Worm (Caenorhabditis elegans) whole organism, L1 larva: ENCODE results near the gene T04H1.12.

Experiments
- C34B4.2 ChIP-seq: sonication (generic microtip); optimal IDR thresholded peaks from 2 replicates; lab custom pipeline; 2017; ENCODE audit warnings: mild to moderate bottlenecking, missing genetic modification characterization, missing compliant biosample characterization
- F16B12.6 ChIP-seq: fragments of 150-350 bp; optimal IDR thresholded peaks from 2 replicates; lab custom pipeline; 2014; ENCODE audit warnings: missing biosample characterization, missing genetic modification characterization
- Y116A8C.19 ChIP-seq: sonication (generic microtip); optimal IDR thresholded peaks from 2 replicates; lab custom pipeline; 2016; ENCODE audit warnings: missing compliant biosample characterization, missing genetic modification characterization, borderline replicate concordance
- blmp-1 ChIP-seq: fragments of 150-350 bp; optimal IDR thresholded peaks from 2 replicates; lab custom pipeline; 2014; ENCODE audit warnings: missing biosample characterization, missing genetic modification characterization
- ceh-63 ChIP-seq: fragments of 200-800 bp; sonication (Bioruptor generic); optimal IDR thresholded peaks from 2 replicates; lab custom pipeline; 2018; ENCODE audit warnings: mild to moderate bottlenecking, missing genetic modification characterization, missing compliant biosample characterization
- ceh-8 ChIP-seq: fragments of 200-800 bp; sonication (Bioruptor generic); optimal IDR thresholded peaks from 2 replicates; lab custom pipeline; 2018; ENCODE audit warnings: mild to moderate bottlenecking, missing genetic modification characterization, moderate library complexity, missing compliant biosample characterization
- ces-1 ChIP-seq: fragments of 150-350 bp; optimal IDR thresholded peaks from 2 replicates; lab custom pipeline; 2014; ENCODE audit warnings: missing biosample characterization, missing genetic modification reagents, missing genetic modification characterization
- efl-1 ChIP-seq, 4 experiments: fragments of 150-350 bp; optimal IDR thresholded peaks in 3 of 4; peaks in 1 of 4; 1 replicate in 1 of 4; 2 replicates in 3 of 4; lab custom pipeline; 2014; ENCODE audit warnings: missing biosample characterization in 2 of 4, missing genetic modification characterization in 2 of 4, missing genetic modification reagents in 2 of 4
- elt-2 ChIP-seq: sonication (generic microtip); optimal IDR thresholded peaks from 2 replicates; lab custom pipeline; 2016; ENCODE audit warnings: missing genetic modification characterization, mild to moderate bottlenecking, inconsistent platforms, missing compliant biosample characterization, missing genetic modification reagents
- elt-3 ChIP-seq, 6 experiments: fragments of 150-350 bp in 1 of 6; sonication (generic microtip); optimal IDR thresholded peaks; 2 replicates each; lab custom pipeline; 2017 to 2018; ENCODE audit warnings: missing biosample characterization in 6 of 6, missing genetic modification characterization in 6 of 6, inconsistent platforms in 1 of 6
- fkh-4 ChIP-seq: sonication (generic microtip); optimal IDR thresholded peaks from 2 replicates; lab custom pipeline; 2016; ENCODE audit warnings: missing compliant biosample characterization, missing genetic modification characterization, borderline replicate concordance
- grh-1 ChIP-seq: fragments of 200-800 bp; sonication (Bioruptor generic); IDR thresholded peaks from 2 replicates; pipeline ENCODE4 v1.3.6; 2022; ENCODE audit warnings: missing genetic modification reagents, missing genetic modification characterization, missing compliant biosample characterization
- hlh-17 ChIP-seq: fragments of 200-800 bp; sonication (Bioruptor generic); optimal IDR thresholded peaks from 2 replicates; lab custom pipeline; 2018; ENCODE audit warnings: missing genetic modification characterization, mild to moderate bottlenecking, missing compliant biosample characterization, moderate library complexity, borderline replicate concordance
- hpl-2 ChIP-seq: fragments of 150-350 bp; optimal IDR thresholded peaks from 2 replicates; lab custom pipeline; 2014; ENCODE audit warnings: missing biosample characterization, missing genetic modification reagents, missing genetic modification characterization
- isw-1 ChIP-seq: fragments of 200-800 bp; sonication (Bioruptor generic); IDR thresholded peaks from 2 replicates; pipeline ENCODE4 v1.3.6; 2022; ENCODE audit warnings: missing genetic modification characterization, missing compliant biosample characterization
- lin-14 ChIP-seq: fragments of 200-800 bp; sonication (Bioruptor generic); optimal IDR thresholded peaks from 2 replicates; lab custom pipeline; 2018; ENCODE audit warnings: mild to moderate bottlenecking, missing genetic modification characterization, moderate library complexity, missing compliant biosample characterization
- lin-35 ChIP-seq, 2 experiments: fragments of 150-350 bp; optimal IDR thresholded peaks; 2 replicates each; lab custom pipeline; 2014; ENCODE audit warnings: missing biosample characterization in 2 of 2, missing genetic modification characterization in 2 of 2, missing genetic modification reagents in 2 of 2
- lir-3 ChIP-seq: sonication (generic microtip); optimal IDR thresholded peaks from 2 replicates; lab custom pipeline; 2016; ENCODE audit warnings: mild to moderate bottlenecking, missing genetic modification characterization, moderate library complexity, missing compliant biosample characterization; ENCODE audit not compliant: poor library complexity
- lsy-2 ChIP-seq, 2 experiments: fragments of 150-350 bp; optimal IDR thresholded peaks; 2 replicates each; lab custom pipeline; 2014; ENCODE audit warnings: missing biosample characterization in 2 of 2, missing genetic modification characterization in 2 of 2
- mdl-1 ChIP-seq, 2 experiments: fragments of 150-350 bp; optimal IDR thresholded peaks; 2 replicates each; lab custom pipeline; 2014 to 2017; ENCODE audit warnings: missing biosample characterization in 2 of 2, missing genetic modification characterization in 2 of 2, inconsistent platforms in 1 of 2
- mef-2 ChIP-seq: fragments of 150-350 bp; optimal IDR thresholded peaks from 2 replicates; lab custom pipeline; 2014; ENCODE audit warnings: missing biosample characterization, missing genetic modification characterization
- mep-1 ChIP-seq: fragments of 150-350 bp; optimal IDR thresholded peaks from 2 replicates; lab custom pipeline; 2014; ENCODE audit warnings: missing biosample characterization, missing genetic modification characterization
- nhr-11 ChIP-seq: fragments of 150-350 bp; optimal IDR thresholded peaks from 2 replicates; lab custom pipeline; 2014; ENCODE audit warnings: missing biosample characterization, missing genetic modification characterization
- nhr-12 ChIP-seq: sonication (generic microtip); optimal IDR thresholded peaks from 2 replicates; lab custom pipeline; 2017; ENCODE audit warnings: missing biosample characterization, missing genetic modification characterization
- nhr-19 ChIP-seq: fragments of 200-800 bp; sonication (Bioruptor generic); conservative IDR thresholded peaks from 2 replicates; pipeline ENCODE4 v1.3.6; 2022; ENCODE audit warnings: missing genetic modification characterization, missing compliant biosample characterization
- nhr-20 ChIP-seq: sonication (generic microtip); optimal IDR thresholded peaks from 2 replicates; lab custom pipeline; 2016; ENCODE audit warnings: mild to moderate bottlenecking, missing genetic modification characterization, missing compliant biosample characterization
- nhr-237 ChIP-seq: fragments of 150-350 bp; optimal IDR thresholded peaks from 2 replicates; lab custom pipeline; 2014; ENCODE audit warnings: missing biosample characterization, missing genetic modification characterization
- nhr-28 ChIP-seq: fragments of 150-350 bp; optimal IDR thresholded peaks from 2 replicates; lab custom pipeline; 2014; ENCODE audit warnings: missing biosample characterization, missing genetic modification characterization
- nhr-71 ChIP-seq: sonication (generic microtip); optimal IDR thresholded peaks from 2 replicates; lab custom pipeline; 2016; ENCODE audit warnings: mild to moderate bottlenecking, missing genetic modification characterization, moderate library complexity, missing compliant biosample characterization
- nhr-85 ChIP-seq: sonication (generic microtip); peaks from one replicate; lab custom pipeline; 2016; ENCODE audit warnings: missing genetic modification characterization, inconsistent platforms, missing compliant biosample characterization
- pag-3 ChIP-seq: sonication (generic microtip); optimal IDR thresholded peaks from 2 replicates; lab custom pipeline; 2017; ENCODE audit warnings: missing genetic modification characterization, mild to moderate bottlenecking, missing compliant biosample characterization, antibody characterized with exemption, borderline replicate concordance; ENCODE audit not compliant: insufficient read depth
- pqm-1 ChIP-seq: sonication (generic microtip); optimal IDR thresholded peaks from 3 replicates; lab custom pipeline; 2017; ENCODE audit warnings: missing biosample characterization, missing genetic modification characterization
- sox-4 ChIP-seq: sonication (generic microtip); optimal IDR thresholded peaks from 2 replicates; lab custom pipeline; 2016; ENCODE audit warnings: missing genetic modification characterization, missing compliant biosample characterization
- sptf-1 ChIP-seq: fragments of 150-350 bp; optimal IDR thresholded peaks from 2 replicates; lab custom pipeline; 2014; ENCODE audit warnings: missing biosample characterization, missing genetic modification characterization
- sup-37 ChIP-seq: fragments of 200-800 bp; sonication (Bioruptor generic); optimal IDR thresholded peaks from 2 replicates; lab custom pipeline; 2018; ENCODE audit warnings: mild to moderate bottlenecking, missing genetic modification characterization, missing compliant biosample characterization
- swsn-7 ChIP-seq: sonication (generic microtip); optimal IDR thresholded peaks from 2 replicates; lab custom pipeline; 2016; ENCODE audit warnings: missing genetic modification characterization, missing compliant biosample characterization
- tlp-1 ChIP-seq: fragments of 150-350 bp; optimal IDR thresholded peaks from 2 replicates; lab custom pipeline; 2014; ENCODE audit warnings: missing biosample characterization, missing genetic modification characterization
- unc-86 ChIP-seq: sonication (generic microtip); optimal IDR thresholded peaks from 2 replicates; lab custom pipeline; 2016; ENCODE audit warnings: missing genetic modification characterization, missing compliant biosample characterization
- xbp-1 ChIP-seq: sonication (generic microtip); optimal IDR thresholded peaks from 2 replicates; lab custom pipeline; 2016; ENCODE audit warnings: missing genetic modification characterization, missing compliant biosample characterization
- zip-4 ChIP-seq: fragments of 200-800 bp; sonication (Bioruptor generic); optimal IDR thresholded peaks from 2 replicates; lab custom pipeline; 2018; ENCODE audit warnings: mild to moderate bottlenecking, missing genetic modification characterization, moderate library complexity, missing compliant biosample characterization

T04H1.12 gene

DNA sequence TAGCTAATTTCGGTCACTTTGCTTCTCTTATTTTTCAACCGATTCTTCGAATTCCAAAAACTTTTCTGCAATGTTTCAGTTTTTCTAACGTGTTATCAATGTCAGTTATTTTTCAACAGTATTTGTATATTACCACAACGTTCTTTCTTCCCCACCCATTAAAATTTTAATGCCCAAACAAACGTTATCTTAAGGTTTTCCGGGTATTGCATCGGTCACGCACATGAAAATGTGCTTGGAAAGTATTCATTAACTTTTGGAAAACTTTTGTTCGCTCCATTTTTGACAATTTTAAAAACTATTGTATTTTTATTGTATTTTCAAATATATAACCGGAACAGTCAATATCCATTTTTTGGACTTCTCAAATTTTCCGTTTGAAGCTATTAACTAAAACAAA lies 40.7 kb downstream of the T04H1.12 start:
- TF ChIP-seq zip-4 (GFP tag; lab: Kevin White, UChicago) (no peak), mdl-1 (tag; optimal IDR thresholded peaks at IDR 0.05; lab: Kevin White, UChicago) (no peak), swsn-7 (tag; lab: Kevin White, UChicago) (no peak), nhr-237 (no peak), elt-2 (peak; percentile 65), lin-35 (GFP tag; optimal IDR thresholded peaks at IDR 0.05; lab: Kevin White, UChicago) (peak in 1 of 2 experiments; percentile 7), lin-14 (GFP tag; lab: Kevin White, UChicago) (no peak)

DNA sequence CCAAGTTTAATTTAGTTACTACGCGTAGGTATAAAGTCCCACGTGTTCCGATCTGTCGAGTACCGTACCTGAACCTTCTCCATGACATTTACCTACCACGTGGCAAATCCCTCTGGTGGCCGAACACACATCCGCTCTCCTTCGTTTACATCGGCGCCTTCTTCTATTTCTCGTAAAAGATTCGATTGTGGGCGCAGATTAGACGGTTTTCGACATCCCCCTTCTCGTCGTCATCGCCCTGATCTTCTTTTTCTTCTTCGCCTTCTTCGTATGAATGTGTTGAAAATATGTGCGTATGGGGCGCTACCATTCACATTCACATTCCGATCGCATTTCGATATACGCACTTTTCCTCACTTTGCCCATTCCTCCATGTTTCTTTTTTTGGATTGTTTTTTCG lies 41.4 kb downstream of the T04H1.12 start:
- peak; percentile 74 for TF ChIP-seq nhr-85 (tag; lab: Kevin White, UChicago)
- TF ChIP-seq elt-3 (tag; optimal IDR thresholded peaks at IDR 0.05; lab: Kevin White, UChicago), result peak in 1 of 6 experiments; percentile 32
- TF ChIP-seq pqm-1 (tag; lab: Kevin White, UChicago), result no peak
- no peak for TF ChIP-seq sox-4 (tag; lab: Kevin White, UChicago)
- peak; percentile 1 for TF ChIP-seq mep-1 (tag; lab: Kevin White, UChicago)
- TF ChIP-seq lin-14 (GFP tag; lab: Kevin White, UChicago), result peak; percentile 44
- peak; percentile 64 for TF ChIP-seq blmp-1 (tag; lab: Kevin White, UChicago)
- peak in 1 of 2 experiments; percentile 17 for TF ChIP-seq mdl-1 (tag; optimal IDR thresholded peaks at IDR 0.05; lab: Kevin White, UChicago)
- TF ChIP-seq F16B12.6 (tag; lab: Kevin White, UChicago), result no peak
- peak; percentile 10 for TF ChIP-seq nhr-20 (tag; lab: Kevin White, UChicago)

DNA sequence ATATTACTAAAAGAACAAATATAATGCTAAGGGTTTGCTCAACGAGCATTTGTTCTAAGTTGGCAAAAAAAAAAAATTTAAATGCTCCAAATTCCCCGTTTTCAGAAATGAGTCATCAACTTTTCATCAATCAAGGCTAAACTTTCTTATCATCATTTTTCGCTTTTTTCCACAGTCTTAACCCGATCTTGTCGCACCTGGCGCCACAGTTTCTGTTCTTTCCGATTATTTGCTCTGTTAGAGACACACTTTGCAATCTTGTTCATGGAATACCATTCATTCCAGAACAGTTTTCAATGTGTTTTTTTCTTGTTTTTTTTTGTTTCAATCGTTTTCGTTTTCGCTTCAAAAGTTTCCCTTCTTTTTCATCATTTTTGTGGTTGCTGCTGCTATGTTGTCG lies 42.7 kb downstream of the T04H1.12 start:
- TF ChIP-seq xbp-1 (no peak), swsn-7 (tag; lab: Kevin White, UChicago) (no peak), mef-2 (tag; lab: Kevin White, UChicago) (no peak), nhr-11 (tag; lab: Kevin White, UChicago) (no peak), fkh-4 (tag; lab: Kevin White, UChicago) (no peak), grh-1 (no peak), mdl-1 (tag; optimal IDR thresholded peaks at IDR 0.05; lab: Kevin White, UChicago) (no peak), hpl-2 (GFP tag; lab: Kevin White, UChicago) (no peak), pag-3 (tag; lab: Kevin White, UChicago) (no peak), elt-2 (peak; percentile 27), blmp-1 (tag; lab: Kevin White, UChicago) (peak; percentile 43), efl-1 (optimal IDR thresholded peaks at IDR 0.05; lab: Kevin White, UChicago) (no peak), efl-1 (GFP tag; optimal IDR thresholded peaks at IDR 0.05 in 1 of 2; lab: Kevin White, UChicago) (peak in 1 of 2 experiments; percentile 54), nhr-20 (tag; lab: Kevin White, UChicago) (no peak)

DNA sequence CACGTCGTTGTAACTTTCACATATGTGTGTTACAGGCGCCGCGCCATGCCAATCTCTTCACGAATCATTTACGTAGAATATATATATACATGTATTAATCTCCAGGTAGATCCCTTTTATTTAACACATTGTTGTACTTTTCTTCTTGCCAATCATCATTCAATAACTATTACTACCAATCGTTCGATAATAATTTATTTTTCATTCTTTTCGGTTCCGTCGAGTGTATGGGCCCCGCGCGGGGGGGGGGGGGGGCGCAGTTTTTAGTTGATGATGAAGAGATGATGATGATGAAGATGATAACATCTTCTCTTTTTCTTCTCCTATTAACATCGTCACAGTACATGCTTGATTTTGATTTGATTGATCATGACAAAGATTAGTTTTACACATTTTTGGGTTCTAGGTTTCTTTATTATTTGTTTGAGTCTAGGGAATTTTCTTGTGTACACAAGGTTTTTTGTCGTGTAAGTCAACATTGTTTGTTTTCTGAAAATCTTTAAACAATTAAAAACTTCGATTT lies 43.9 kb downstream of the T04H1.12 start:
- TF ChIP-seq ceh-63 (no peak), hlh-17 (GFP tag; lab: Kevin White, UChicago) (no peak), ceh-8 (GFP tag; lab: Kevin White, UChicago) (no peak), blmp-1 (tag; lab: Kevin White, UChicago) (peak; percentile 53), elt-3 (tag; optimal IDR thresholded peaks at IDR 0.05; lab: Kevin White, UChicago) (peak in 2 of 6 experiments; percentile 6 to 23), nhr-20 (tag; lab: Kevin White, UChicago) (peak; percentile 46), nhr-71 (tag; lab: Kevin White, UChicago) (peak; percentile 15), nhr-237 (no peak), efl-1 (optimal IDR thresholded peaks at IDR 0.05; lab: Kevin White, UChicago) (no peak), efl-1 (GFP tag; optimal IDR thresholded peaks at IDR 0.05 in 1 of 2; lab: Kevin White, UChicago) (peak in 1 of 2 experiments; percentile 36), swsn-7 (tag; lab: Kevin White, UChicago) (no peak), nhr-19 (0 out of 2 replicates have a peak, but pooled peaks have one; percentile 7), nhr-85 (tag; lab: Kevin White, UChicago) (peak; percentile 90), lin-14 (GFP tag; lab: Kevin White, UChicago) (peak; percentile 35)

DNA sequence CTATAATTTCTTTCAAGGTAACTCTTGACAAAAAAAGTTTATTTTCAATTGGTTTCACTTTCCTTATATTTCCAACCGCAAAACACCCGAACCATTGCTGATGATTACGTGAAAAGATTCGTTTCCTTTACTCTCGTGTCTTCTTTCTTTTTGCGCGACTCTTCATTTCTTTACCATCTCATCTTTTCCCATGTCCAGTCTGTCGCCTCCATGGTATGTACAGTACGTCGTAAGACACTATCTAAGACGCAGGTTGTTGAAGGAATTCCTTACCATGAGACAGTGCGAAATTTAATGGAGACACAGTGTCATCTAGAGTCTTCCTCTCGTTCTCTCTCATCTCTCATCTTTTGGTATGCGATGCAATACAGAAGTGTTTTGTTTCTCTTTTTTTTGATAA lies 44.7 kb downstream of the T04H1.12 start:
- peak; percentile 43 for TF ChIP-seq lir-3 (tag; lab: Kevin White, UChicago)
- no peak for TF ChIP-seq tlp-1 (tag; lab: Kevin White, UChicago)
- peak in 3 of 6 experiments; percentile 83 to 92 (median 89) for TF ChIP-seq elt-3 (tag; optimal IDR thresholded peaks at IDR 0.05; lab: Kevin White, UChicago)
- no peak for TF ChIP-seq nhr-12 (tag; lab: Kevin White, UChicago)
- peak; percentile 61; the same call in 1 of the 2 replicates for TF ChIP-seq grh-1
- no peak for TF ChIP-seq sup-37 (GFP tag; lab: Kevin White, UChicago)
- no peak for TF ChIP-seq ces-1 (GFP tag; lab: Kevin White, UChicago)
- no peak for TF ChIP-seq nhr-28 (tag; lab: Kevin White, UChicago)
- TF ChIP-seq lsy-2 (tag; optimal IDR thresholded peaks at IDR 0.05; lab: Kevin White, UChicago), result peak; percentile 56 to 85
- no peak for TF ChIP-seq Y116A8C.19
- TF ChIP-seq F16B12.6 (tag; lab: Kevin White, UChicago), result no peak
- TF ChIP-seq sptf-1, result no peak
- TF ChIP-seq isw-1 (GFP tag; lab: Robert Waterston, UW), result no peak
- TF ChIP-seq C34B4.2 (tag; lab: Kevin White, UChicago), result no peak
- peak in 1 of 2 experiments; percentile 84 for TF ChIP-seq mdl-1 (tag; optimal IDR thresholded peaks at IDR 0.05; lab: Kevin White, UChicago)
- peak; percentile 63 for TF ChIP-seq nhr-19
- TF ChIP-seq unc-86, result no peak
